Fruit fly (Drosophila melanogaster): ENCODE results near the gene CG3335.
A peak's percentile ranks its signal among the peaks of the same experiment; 100 is the strongest.

The CG3335 gene

DNA sequence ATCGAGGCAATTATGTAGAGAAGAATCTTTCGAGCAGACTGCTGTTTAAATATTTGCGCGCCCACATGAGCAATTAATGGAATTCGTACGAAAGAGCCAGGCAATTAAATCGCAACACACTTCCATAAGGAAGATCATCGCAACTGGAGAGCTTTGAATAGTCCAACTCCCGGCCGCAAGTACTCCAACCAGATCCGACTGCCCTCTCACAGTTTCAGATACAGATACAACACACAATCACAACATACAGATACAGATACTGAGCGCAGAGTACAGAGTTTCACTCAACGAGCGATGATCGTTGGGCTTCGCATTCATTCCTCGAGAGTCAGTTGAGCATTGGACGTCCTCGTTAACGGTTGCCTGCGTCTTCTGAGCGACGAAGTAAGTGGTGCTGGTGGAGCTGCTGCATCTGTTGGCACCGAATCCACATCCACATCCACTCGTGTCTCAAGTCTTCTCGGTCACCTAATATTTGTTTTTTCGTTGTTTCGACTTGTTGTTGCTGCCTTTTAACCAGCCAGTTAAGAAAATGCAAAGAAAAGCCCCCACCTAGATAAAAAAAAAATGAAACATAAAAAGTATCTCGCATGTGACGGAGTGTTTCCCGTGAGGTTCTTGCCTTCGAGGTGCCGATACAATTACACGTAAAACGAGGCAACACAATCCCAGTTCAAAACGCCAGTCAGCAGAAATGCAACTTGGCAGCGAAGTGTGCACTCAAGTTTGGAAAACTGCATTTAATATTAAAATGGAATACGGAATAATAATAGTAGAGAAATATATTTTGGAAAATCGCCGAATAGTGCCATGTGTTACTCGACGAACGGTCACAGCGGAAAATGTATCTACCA lies 9.2 kb upstream of the CG3335 start, which contains the start of gene LanB2:
TSS of gene LanB2 (plus strand) at position 326 of the 854 bp plus-strand sequence.
- TF ChIP-seq Ets98B (GFP tag; IDR thresholded peaks at IDR 0.05) = peak; percentile 66; the same call in 1 of the 2 replicates
- no peak for TF ChIP-seq Snoo (tag; optimal IDR thresholded peaks at IDR 0.05)
- TF ChIP-seq gl (tag; optimal IDR thresholded peaks at IDR 0.05) = peak; percentile 23
- TF ChIP-seq CG13204 (GFP tag; optimal IDR thresholded peaks at IDR 0.05) = no peak
- TF ChIP-seq rn (GFP tag; IDR thresholded peaks at IDR 0.05) = no peak
- TF ChIP-seq CG14655 (GFP tag; optimal IDR thresholded peaks at IDR 0.05) = no peak
- no peak for TF ChIP-seq CG9948 (tag; optimal IDR thresholded peaks at IDR 0.05)
- TF ChIP-seq CG12605 (GFP tag; IDR thresholded peaks at IDR 0.05) = 0 out of 2 replicates have a peak, but pooled peaks have one; percentile 13
- TF ChIP-seq CG8159 (tag; optimal IDR thresholded peaks at IDR 0.05) = peak; percentile 37
- TF ChIP-seq D1 (tag; optimal IDR thresholded peaks at IDR 0.05) = no peak
- TF ChIP-seq EcR (GFP tag; optimal IDR thresholded peaks at IDR 0.05) = peak; percentile 81
- TF ChIP-seq CG15710 (tag; optimal IDR thresholded peaks at IDR 0.05) = peak; percentile 1
- TF ChIP-seq Pif1A (GFP tag; optimal IDR thresholded peaks at IDR 0.05) = peak; percentile 15
- TF ChIP-seq fd96Ca (GFP tag; IDR thresholded peaks at IDR 0.05) = peak; percentile 59; the same call in 1 of the 3 replicates
- no peak for TF ChIP-seq CG8301 (tag; optimal IDR thresholded peaks at IDR 0.05)
- no peak for TF ChIP-seq CG17806 (tag; optimal IDR thresholded peaks at IDR 0.05)
- TF ChIP-seq CG34367 (tag; optimal IDR thresholded peaks at IDR 0.05) = no peak
- no peak; the same call in 2 of the 3 replicates for TF ChIP-seq CG4496 (GFP tag; IDR thresholded peaks at IDR 0.05)
- no peak for TF ChIP-seq CG10348 (GFP tag; IDR thresholded peaks at IDR 0.05)
- no peak; the same call in 1 of the 2 replicates for TF ChIP-seq CG32121 (GFP tag; IDR thresholded peaks at IDR 0.05)
- no peak for TF ChIP-seq Pif1B (GFP tag; optimal IDR thresholded peaks at IDR 0.05)

dm6 chr3L:9615443-9616141 lies 8.4 kb upstream of the CG3335 start:
- TF ChIP-seq CG8159 (tag; optimal IDR thresholded peaks at IDR 0.05) (no peak), EcR (GFP tag; optimal IDR thresholded peaks at IDR 0.05) (peak; percentile 67)

DNA sequence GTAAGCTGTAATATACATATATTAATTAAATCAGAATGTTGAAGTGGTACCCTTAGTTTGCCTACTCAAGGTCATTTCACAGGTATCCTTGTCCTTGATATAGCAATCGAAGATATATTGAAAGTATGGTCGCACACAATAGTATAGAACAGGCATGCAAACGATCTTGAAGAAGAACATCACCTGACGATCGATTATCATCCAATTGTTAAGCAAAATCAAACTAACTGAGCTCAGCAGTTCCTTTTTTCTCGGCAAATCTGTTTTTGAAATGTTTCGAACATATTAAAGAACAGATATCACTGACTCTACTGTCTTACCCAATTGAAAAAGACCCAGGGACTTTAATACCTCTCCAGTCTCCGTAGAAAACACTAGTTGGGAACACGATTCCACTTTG lies 4.3 kb downstream of the CG3335 start, which contains the start of gene Cyp40:
TSS of gene Cyp40 (plus strand) at position 301 of the 400 bp plus-strand sequence.
- no peak for TF ChIP-seq CG15710 (tag; optimal IDR thresholded peaks at IDR 0.05)
- no peak for TF ChIP-seq CG8301 (tag; optimal IDR thresholded peaks at IDR 0.05)
- no peak for TF ChIP-seq CG4496 (GFP tag; IDR thresholded peaks at IDR 0.05)
- no peak for TF ChIP-seq CG8159 (tag; optimal IDR thresholded peaks at IDR 0.05)
- no peak for TF ChIP-seq Ets98B (GFP tag; IDR thresholded peaks at IDR 0.05)
- no peak for TF ChIP-seq rn (GFP tag; IDR thresholded peaks at IDR 0.05)
- no peak for TF ChIP-seq CG32121 (GFP tag; IDR thresholded peaks at IDR 0.05)
- TF ChIP-seq CG17806 (tag; optimal IDR thresholded peaks at IDR 0.05) = no peak
- no peak for TF ChIP-seq CG10348 (GFP tag; IDR thresholded peaks at IDR 0.05)
- TF ChIP-seq Pif1A (GFP tag; optimal IDR thresholded peaks at IDR 0.05) = no peak
- TF ChIP-seq Snoo (tag; optimal IDR thresholded peaks at IDR 0.05) = no peak
- no peak for TF ChIP-seq EcR (GFP tag; optimal IDR thresholded peaks at IDR 0.05)
- TF ChIP-seq fd96Ca (GFP tag; IDR thresholded peaks at IDR 0.05) = no peak
- TF ChIP-seq D1 (tag; optimal IDR thresholded peaks at IDR 0.05) = no peak
- TF ChIP-seq CG12605 (GFP tag; IDR thresholded peaks at IDR 0.05) = no peak
- TF ChIP-seq Pif1B (GFP tag; optimal IDR thresholded peaks at IDR 0.05) = no peak
- no peak for TF ChIP-seq CG9948 (tag; optimal IDR thresholded peaks at IDR 0.05)

dm6 chr3L:9629093-9629492 lies 5.1 kb downstream of the CG3335 start, which contains the start of gene Or67b:
Gene Or67b (minus strand): TSS chr3L:9629193.
- TF ChIP-seq CG12605 (GFP tag; IDR thresholded peaks at IDR 0.05) (no peak), CG14655 (GFP tag; optimal IDR thresholded peaks at IDR 0.05) (no peak), D1 (tag; optimal IDR thresholded peaks at IDR 0.05) (no peak), CG9948 (tag; optimal IDR thresholded peaks at IDR 0.05) (no peak), CG15710 (tag; optimal IDR thresholded peaks at IDR 0.05) (no peak), gl (tag; optimal IDR thresholded peaks at IDR 0.05) (no peak), CG4496 (GFP tag; IDR thresholded peaks at IDR 0.05) (no peak), fd96Ca (GFP tag; IDR thresholded peaks at IDR 0.05) (no peak), rn (GFP tag; IDR thresholded peaks at IDR 0.05) (no peak), Pif1B (GFP tag; optimal IDR thresholded peaks at IDR 0.05) (no peak), CG8159 (tag; optimal IDR thresholded peaks at IDR 0.05) (no peak), CG32121 (GFP tag; IDR thresholded peaks at IDR 0.05) (no peak), Pif1A (GFP tag; optimal IDR thresholded peaks at IDR 0.05) (no peak), Snoo (tag; optimal IDR thresholded peaks at IDR 0.05) (no peak), EcR (GFP tag; optimal IDR thresholded peaks at IDR 0.05) (no peak), CG34367 (tag; optimal IDR thresholded peaks at IDR 0.05) (no peak), CG10348 (GFP tag; IDR thresholded peaks at IDR 0.05) (no peak), CG13204 (GFP tag; optimal IDR thresholded peaks at IDR 0.05) (no peak), CG17806 (tag; optimal IDR thresholded peaks at IDR 0.05) (no peak), CG8301 (tag; optimal IDR thresholded peaks at IDR 0.05) (no peak)

dm6 chr3L:9629910-9630309 lies 5.9 kb downstream of the CG3335 start:
- TF ChIP-seq CG34367 (tag; optimal IDR thresholded peaks at IDR 0.05) = no peak
- no peak for TF ChIP-seq Snoo (tag; optimal IDR thresholded peaks at IDR 0.05)
- no peak for TF ChIP-seq CG8301 (tag; optimal IDR thresholded peaks at IDR 0.05)
- TF ChIP-seq CG32121 (GFP tag; IDR thresholded peaks at IDR 0.05) = no peak
- no peak for TF ChIP-seq CG14655 (GFP tag; optimal IDR thresholded peaks at IDR 0.05)
